Worm (Caenorhabditis elegans) whole organism, L4/young adult: Measurements from ENCODE around the gene srxa-4.

Experiments
- W03F9.2 ChIP-seq: fragments of 150-350 bp; optimal IDR thresholded peaks from 2 replicates; lab custom pipeline; 2014; ENCODE audit warnings: missing biosample characterization, missing genetic modification characterization
- dao-5 ChIP-seq: sonication (generic microtip); optimal IDR thresholded peaks from 2 replicates; lab custom pipeline; 2016; ENCODE audit warnings: missing genotype, missing genetic modification characterization, moderate library complexity, missing compliant biosample characterization
- him-1 ChIP-seq: sonication (generic microtip); optimal IDR thresholded peaks from 2 replicates; lab custom pipeline; 2016; ENCODE audit warnings: missing genotype, missing genetic modification reagents, missing genetic modification characterization, missing compliant biosample characterization

- TF ChIP-seq W03F9.2 (tag; lab: Kevin White, UChicago) (no peak), dao-5 (tag; lab: Kevin White, UChicago) (no peak), him-1 (tag; lab: Kevin White, UChicago) (no peak)
Observed at ce11 chrV:7414909-7415308, 5.4 kb upstream of the srxa-4 start, which contains the start of gene F18E3.12.
